Worm (Caenorhabditis elegans) whole organism, L1 larva: Measurements from ENCODE around the gene Y73C8B.9.

Experiments used
- C16A3.4 ChIP-seq: fragments of 150-350 bp; optimal IDR thresholded peaks from 2 replicates; lab custom pipeline; 2014; ENCODE audit warnings: missing biosample characterization, missing genetic modification characterization
- C34B4.2 ChIP-seq: sonication (generic microtip); optimal IDR thresholded peaks from 2 replicates; lab custom pipeline; 2017; ENCODE audit warnings: mild to moderate bottlenecking, missing genetic modification characterization, missing compliant biosample characterization
- F16B12.6 ChIP-seq: fragments of 150-350 bp; optimal IDR thresholded peaks from 2 replicates; lab custom pipeline; 2014; ENCODE audit warnings: missing biosample characterization, missing genetic modification characterization
- Y116A8C.19 ChIP-seq: sonication (generic microtip); optimal IDR thresholded peaks from 2 replicates; lab custom pipeline; 2016; ENCODE audit warnings: missing compliant biosample characterization, missing genetic modification characterization, borderline replicate concordance
- aha-1 ChIP-seq: fragments of 150-350 bp; optimal IDR thresholded peaks from 2 replicates; lab custom pipeline; 2014; ENCODE audit warnings: missing biosample characterization, missing genetic modification characterization
- aly-2 ChIP-seq: fragments of 150-350 bp; optimal IDR thresholded peaks from 2 replicates; lab custom pipeline; 2014; ENCODE audit warnings: missing biosample characterization, missing genetic modification characterization
- ceh-8 ChIP-seq: fragments of 200-800 bp; sonication (Bioruptor generic); optimal IDR thresholded peaks from 2 replicates; lab custom pipeline; 2018; ENCODE audit warnings: mild to moderate bottlenecking, missing genetic modification characterization, moderate library complexity, missing compliant biosample characterization
- dpl-1 ChIP-seq, 3 experiments: fragments of 150-350 bp in 2 of 3; sonication (generic microtip) in 1 of 3; optimal IDR thresholded peaks; 2 replicates each; lab custom pipeline; 2014 to 2017; ENCODE audit warnings: missing biosample characterization in 3 of 3, missing genetic modification characterization in 3 of 3, missing genetic modification reagents in 3 of 3
- efl-1 ChIP-seq, 4 experiments: fragments of 150-350 bp; optimal IDR thresholded peaks in 3 of 4; peaks in 1 of 4; 1 replicate in 1 of 4; 2 replicates in 3 of 4; lab custom pipeline; 2014; ENCODE audit warnings: missing biosample characterization in 2 of 4, missing genetic modification characterization in 2 of 4, missing genetic modification reagents in 2 of 4
- egl-27 ChIP-seq, 2 experiments: fragments of 150-350 bp in 1 of 2; sonication (generic microtip); optimal IDR thresholded peaks; 3 replicates each; lab custom pipeline; 2017 to 2018; ENCODE audit warnings: missing biosample characterization in 2 of 2, missing genetic modification characterization in 2 of 2, missing genetic modification reagents in 2 of 2
- elt-2 ChIP-seq: sonication (generic microtip); optimal IDR thresholded peaks from 2 replicates; lab custom pipeline; 2016; ENCODE audit warnings: missing genetic modification characterization, mild to moderate bottlenecking, inconsistent platforms, missing compliant biosample characterization, missing genetic modification reagents
- elt-3 ChIP-seq, 6 experiments: fragments of 150-350 bp in 1 of 6; sonication (generic microtip); optimal IDR thresholded peaks; 2 replicates each; lab custom pipeline; 2017 to 2018; ENCODE audit warnings: missing biosample characterization in 6 of 6, missing genetic modification characterization in 6 of 6, inconsistent platforms in 1 of 6
- fkh-4 ChIP-seq: sonication (generic microtip); optimal IDR thresholded peaks from 2 replicates; lab custom pipeline; 2016; ENCODE audit warnings: missing compliant biosample characterization, missing genetic modification characterization, borderline replicate concordance
- fkh-8 ChIP-seq: sonication (generic microtip); optimal IDR thresholded peaks from 2 replicates; lab custom pipeline; 2016; ENCODE audit warnings: mild to moderate bottlenecking, missing genetic modification characterization, missing compliant biosample characterization
- fos-1 ChIP-seq: fragments of 150-350 bp; optimal IDR thresholded peaks from 2 replicates; lab custom pipeline; 2014; ENCODE audit warnings: missing biosample characterization, missing genetic modification characterization
- grh-1 ChIP-seq: fragments of 200-800 bp; sonication (Bioruptor generic); IDR thresholded peaks from 2 replicates; pipeline ENCODE4 v1.3.6; 2022; ENCODE audit warnings: missing genetic modification reagents, missing genetic modification characterization, missing compliant biosample characterization
- hlh-17 ChIP-seq: fragments of 200-800 bp; sonication (Bioruptor generic); optimal IDR thresholded peaks from 2 replicates; lab custom pipeline; 2018; ENCODE audit warnings: missing genetic modification characterization, mild to moderate bottlenecking, missing compliant biosample characterization, moderate library complexity, borderline replicate concordance
- hpl-2 ChIP-seq: fragments of 150-350 bp; optimal IDR thresholded peaks from 2 replicates; lab custom pipeline; 2014; ENCODE audit warnings: missing biosample characterization, missing genetic modification reagents, missing genetic modification characterization
- jun-1 ChIP-seq: fragments of 150-350 bp; optimal IDR thresholded peaks from 2 replicates; lab custom pipeline; 2014; ENCODE audit warnings: missing biosample characterization, missing genetic modification reagents, missing genetic modification characterization
- lin-15B ChIP-seq: fragments of 150-350 bp; sonication (generic microtip); optimal IDR thresholded peaks from 3 replicates; lab custom pipeline; 2014; ENCODE audit warnings: missing biosample characterization, missing genetic modification characterization
- lin-39 ChIP-seq: fragments of 150-350 bp; optimal IDR thresholded peaks from 2 replicates; lab custom pipeline; 2014; ENCODE audit warnings: missing biosample characterization, missing genetic modification reagents, missing genetic modification characterization
- mep-1 ChIP-seq: fragments of 150-350 bp; optimal IDR thresholded peaks from 2 replicates; lab custom pipeline; 2014; ENCODE audit warnings: missing biosample characterization, missing genetic modification characterization
- nhr-11 ChIP-seq: fragments of 150-350 bp; optimal IDR thresholded peaks from 2 replicates; lab custom pipeline; 2014; ENCODE audit warnings: missing biosample characterization, missing genetic modification characterization
- nhr-237 ChIP-seq: fragments of 150-350 bp; optimal IDR thresholded peaks from 2 replicates; lab custom pipeline; 2014; ENCODE audit warnings: missing biosample characterization, missing genetic modification characterization
- nhr-28 ChIP-seq: fragments of 150-350 bp; optimal IDR thresholded peaks from 2 replicates; lab custom pipeline; 2014; ENCODE audit warnings: missing biosample characterization, missing genetic modification characterization
- nhr-47 ChIP-seq: sonication (generic microtip); optimal IDR thresholded peaks from 2 replicates; lab custom pipeline; 2016; ENCODE audit warnings: mild to moderate bottlenecking, missing genetic modification characterization, moderate library complexity, missing compliant biosample characterization
- nhr-77 ChIP-seq: fragments of 150-350 bp; optimal IDR thresholded peaks from 2 replicates; lab custom pipeline; 2014; ENCODE audit warnings: missing biosample characterization, missing genetic modification characterization
- pqm-1 ChIP-seq: sonication (generic microtip); optimal IDR thresholded peaks from 3 replicates; lab custom pipeline; 2017; ENCODE audit warnings: missing biosample characterization, missing genetic modification characterization
- sox-4 ChIP-seq: sonication (generic microtip); optimal IDR thresholded peaks from 2 replicates; lab custom pipeline; 2016; ENCODE audit warnings: missing genetic modification characterization, missing compliant biosample characterization
- sptf-1 ChIP-seq: fragments of 150-350 bp; optimal IDR thresholded peaks from 2 replicates; lab custom pipeline; 2014; ENCODE audit warnings: missing biosample characterization, missing genetic modification characterization
- swsn-7 ChIP-seq: sonication (generic microtip); optimal IDR thresholded peaks from 2 replicates; lab custom pipeline; 2016; ENCODE audit warnings: missing genetic modification characterization, missing compliant biosample characterization
- tbx-2 ChIP-seq: sonication (generic microtip); optimal IDR thresholded peaks from 2 replicates; lab custom pipeline; 2016; ENCODE audit warnings: missing genetic modification characterization, missing compliant biosample characterization
- tlp-1 ChIP-seq: fragments of 150-350 bp; optimal IDR thresholded peaks from 2 replicates; lab custom pipeline; 2014; ENCODE audit warnings: missing biosample characterization, missing genetic modification characterization
- unc-130 ChIP-seq: fragments of 150-350 bp; optimal IDR thresholded peaks from 2 replicates; lab custom pipeline; 2017; ENCODE audit warnings: missing biosample characterization, missing genetic modification characterization, inconsistent platforms
- unc-62 ChIP-seq: fragments of 150-350 bp; optimal IDR thresholded peaks from 2 replicates; lab custom pipeline; 2014; ENCODE audit warnings: missing biosample characterization, missing genetic modification reagents, missing genetic modification characterization
- unc-98 ChIP-seq: fragments of 200-800 bp; sonication (Bioruptor generic); IDR thresholded peaks from 2 replicates; pipeline ENCODE4 v1.3.6; 2022; ENCODE audit warnings: missing genetic modification characterization, missing compliant biosample characterization
- ztf-4 ChIP-seq: fragments of 150-350 bp; optimal IDR thresholded peaks from 2 replicates; lab custom pipeline; 2014; ENCODE audit warnings: missing biosample characterization, missing genetic modification characterization

Y73C8B.9 gene

DNA sequence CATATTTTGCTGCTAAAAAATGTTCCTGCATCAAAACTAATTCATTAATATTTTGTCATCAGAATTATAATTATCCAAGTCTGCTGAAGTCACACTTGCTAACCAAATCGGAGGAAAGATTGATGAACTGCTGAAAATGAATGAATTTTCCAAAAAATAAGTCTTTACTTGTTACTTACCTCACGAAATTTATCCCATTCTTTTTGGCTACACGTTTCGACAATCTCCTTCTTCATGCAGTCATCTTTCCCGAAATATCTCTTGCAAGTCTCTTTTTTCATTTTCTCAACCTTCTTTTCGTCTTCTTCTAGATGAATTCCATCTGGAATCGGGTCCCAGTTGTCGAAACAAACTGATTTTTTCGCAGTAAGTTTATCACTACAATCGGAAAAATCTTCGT is 35.0 kb upstream of the Y73C8B.9 start:
- TF ChIP-seq ceh-8 (no peak), hlh-17 (GFP tag; lab: Kevin White, UChicago) (no peak), aly-2 (tag; lab: Kevin White, UChicago) (no peak), jun-1 (tag; lab: Kevin White, UChicago) (no peak), C34B4.2 (no peak), nhr-47 (tag; lab: Kevin White, UChicago) (no peak), unc-130 (tag; lab: Kevin White, UChicago) (no peak), mep-1 (tag; lab: Kevin White, UChicago) (no peak), aha-1 (tag; lab: Kevin White, UChicago) (no peak), hpl-2 (no peak)

- TF ChIP-seq ztf-4 (no peak), efl-1 (optimal IDR thresholded peaks at IDR 0.05; lab: Kevin White, UChicago) (no peak), efl-1 (GFP tag; optimal IDR thresholded peaks at IDR 0.05 in 1 of 2; lab: Kevin White, UChicago) (peak in 1 of 2 experiments; percentile 29), aly-2 (tag; lab: Kevin White, UChicago) (no peak)
Observed at ce11 chrV:3159252-3159651, 34.1 kb upstream of the Y73C8B.9 start, which contains the start of gene C36C5.12. C36C5.12 (minus strand) TSS chrV:3159352.

DNA sequence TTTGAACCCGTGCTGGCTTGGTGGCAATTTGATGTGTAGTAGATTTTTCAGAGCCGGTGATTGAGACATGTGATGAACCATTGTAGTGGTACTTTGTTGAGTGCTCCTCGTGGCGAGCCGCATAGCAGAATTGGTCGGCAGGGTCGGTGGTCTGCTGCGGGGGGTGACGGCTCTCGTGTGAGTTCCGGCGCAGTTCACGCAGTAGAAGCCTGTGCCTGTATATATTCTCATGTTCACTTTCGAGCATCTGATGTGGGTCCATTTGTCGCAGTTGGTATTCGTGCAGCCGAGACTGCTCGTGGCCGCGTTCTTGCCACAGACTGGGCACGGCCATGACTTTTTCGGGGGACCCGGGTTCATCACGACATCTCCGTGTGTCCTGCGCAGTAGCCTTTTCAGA is 31.1 kb upstream of the Y73C8B.9 start:
- TF ChIP-seq dpl-1 (GFP tag; optimal IDR thresholded peaks at IDR 0.05; lab: Kevin White, UChicago) (no peak), nhr-47 (tag; lab: Kevin White, UChicago) (no peak), nhr-11 (no peak), sptf-1 (no peak), sox-4 (tag; lab: Kevin White, UChicago) (no peak), elt-2 (tag; lab: Kevin White, UChicago) (no peak), lin-15B (tag; lab: Kevin White, UChicago) (no peak), tbx-2 (tag; lab: Kevin White, UChicago) (no peak), tlp-1 (tag; lab: Kevin White, UChicago) (no peak)

ce11 chrV:3163143-3163542 is 30.2 kb upstream of the Y73C8B.9 start:
- TF ChIP-seq lin-39 (tag; lab: Kevin White, UChicago) (no peak), swsn-7 (no peak), jun-1 (tag; lab: Kevin White, UChicago) (no peak), nhr-237 (tag; lab: Kevin White, UChicago) (no peak), C34B4.2 (no peak), unc-62 (GFP tag; lab: Kevin White, UChicago) (no peak), C16A3.4 (tag; lab: Kevin White, UChicago) (no peak), F16B12.6 (tag; lab: Kevin White, UChicago) (no peak), fkh-8 (tag; lab: Kevin White, UChicago) (no peak), nhr-28 (tag; lab: Kevin White, UChicago) (no peak), nhr-77 (tag; lab: Kevin White, UChicago) (no peak), fkh-4 (tag; lab: Kevin White, UChicago) (no peak), grh-1 (GFP tag; lab: Robert Waterston, UW) (no peak), pqm-1 (tag; lab: Kevin White, UChicago) (no peak)

DNA sequence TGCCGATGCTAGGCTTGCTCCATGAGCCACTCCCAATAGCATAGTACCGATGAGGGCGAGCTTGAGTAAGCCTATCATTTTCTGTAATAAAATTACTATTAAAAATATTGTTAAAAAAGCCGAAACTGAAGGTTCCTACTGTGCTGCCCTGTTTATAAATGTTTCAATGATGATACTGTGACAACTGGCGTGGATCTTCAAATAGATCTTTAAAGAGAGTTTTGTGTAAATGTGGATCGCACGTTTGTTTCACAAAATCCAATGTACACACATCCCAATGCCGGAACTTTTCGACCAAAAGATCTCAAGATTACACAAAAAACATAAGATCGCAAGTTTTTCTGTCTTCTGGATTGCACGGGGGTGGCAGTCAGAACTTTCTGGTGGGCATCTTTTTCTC is 27.9 kb upstream of the Y73C8B.9 start, which contains the start of gene C36C5.14:
TSS of gene C36C5.14 (minus strand) at position 101 of the 400 bp plus-strand sequence.
- TF ChIP-seq Y116A8C.19 (tag; lab: Kevin White, UChicago) = no peak
- no peak for TF ChIP-seq tbx-2 (tag; lab: Kevin White, UChicago)
- no peak for TF ChIP-seq nhr-237 (tag; lab: Kevin White, UChicago)
- TF ChIP-seq fos-1 (tag; lab: Kevin White, UChicago) = no peak
- no peak for TF ChIP-seq elt-3 (tag; optimal IDR thresholded peaks at IDR 0.05; lab: Kevin White, UChicago)
- no peak for TF ChIP-seq unc-98
- no peak for TF ChIP-seq egl-27 (tag; optimal IDR thresholded peaks at IDR 0.05; lab: Kevin White, UChicago)
- TF ChIP-seq unc-130 (tag; lab: Kevin White, UChicago) = no peak
